Worm (Caenorhabditis elegans): ENCODE results near the gene W02H3.3.

Gene W02H3.3

DNA sequence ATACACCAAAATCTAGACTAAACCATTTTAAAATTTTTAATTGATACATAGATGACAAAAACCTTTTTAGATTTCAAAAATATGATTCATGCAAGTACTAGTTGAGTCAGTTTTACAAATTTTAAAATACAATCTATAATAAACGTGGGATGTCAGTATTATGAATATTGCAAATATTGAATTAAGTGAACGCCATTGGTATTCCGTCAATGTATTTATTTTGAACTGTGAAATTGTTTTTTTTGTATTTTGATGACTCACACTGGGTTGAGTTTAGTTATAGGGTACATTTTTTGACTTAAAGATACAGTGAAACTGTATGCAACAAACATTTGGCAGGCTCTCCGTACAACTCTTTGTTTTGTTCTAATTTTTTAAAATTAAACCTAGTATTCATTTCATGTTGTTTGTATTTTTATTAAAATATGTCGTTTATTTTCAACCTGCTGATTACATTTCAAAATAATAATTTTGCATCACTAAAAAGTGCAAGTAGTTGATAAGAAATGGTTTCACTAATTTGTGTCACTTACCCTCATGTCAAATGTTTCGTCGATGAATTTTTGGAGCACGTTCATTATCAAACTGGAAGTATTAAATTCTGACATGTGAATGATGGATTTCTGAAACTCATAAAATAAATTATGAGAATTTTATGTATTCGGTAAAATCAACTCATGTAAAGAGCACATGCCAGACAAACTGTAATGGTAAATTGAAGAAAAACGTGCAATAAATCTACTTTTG, 7.1 kb upstream of the W02H3.3 start, which contains the start of gene W02H3.1 (continued):
- TF ChIP-seq Y48G9A.11 (GFP tag; IDR thresholded peaks at IDR 0.05) = no peak
- TF ChIP-seq zip-11 (GFP tag; IDR thresholded peaks at IDR 0.05) = no peak
- no peak for TF ChIP-seq saeg-2 (GFP tag; IDR thresholded peaks at IDR 0.05)
- no peak for TF ChIP-seq dmd-9 (GFP tag; IDR thresholded peaks at IDR 0.05)
- no peak for TF ChIP-seq mdt-29 (GFP tag; IDR thresholded peaks at IDR 0.05)
- peak; percentile 41 for TF ChIP-seq nhr-28 (tag; optimal IDR thresholded peaks at IDR 0.05)
- TF ChIP-seq nhr-237 (tag; optimal IDR thresholded peaks at IDR 0.05) = no peak
- peak; percentile 60; the same call in 1 of the 2 replicates for TF ChIP-seq tra-1 (GFP tag; IDR thresholded peaks at IDR 0.05)
- peak; percentile 65 for TF ChIP-seq pqm-1 (tag; optimal IDR thresholded peaks at IDR 0.05)
- no peak for TF ChIP-seq F26F4.8 (GFP tag; conservative IDR thresholded peaks at IDR 0.05)
- no peak for TF ChIP-seq T26A8.4 (GFP tag; IDR thresholded peaks at IDR 0.05)
- no peak for TF ChIP-seq rbr-2 (tag; optimal IDR thresholded peaks at IDR 0.05)
- TF ChIP-seq ama-1 (optimal IDR thresholded peaks at IDR 0.05) = no peak
- no peak for TF ChIP-seq pha-4 (GFP tag; IDR thresholded peaks at IDR 0.05)
- TF ChIP-seq pha-4 (tag; optimal IDR thresholded peaks at IDR 0.05) = no peak
- TF ChIP-seq nhr-25 (tag; optimal IDR thresholded peaks at IDR 0.05; ENCODE audit: borderline replicate concordance, insufficient read depth) = no peak
- TF ChIP-seq ces-1 (GFP tag; optimal IDR thresholded peaks at IDR 0.05) = no peak
- no peak for TF ChIP-seq ceh-32 (tag; optimal IDR thresholded peaks at IDR 0.05; ENCODE audit: poor library complexity)
- TF ChIP-seq spr-1 (tag; optimal IDR thresholded peaks at IDR 0.05) = no peak
- no peak for TF ChIP-seq lim-7 (GFP tag; IDR thresholded peaks at IDR 0.05)
- TF ChIP-seq mep-1 (tag; optimal IDR thresholded peaks at IDR 0.05) = no peak
- TF ChIP-seq hlh-30 (tag; optimal IDR thresholded peaks at IDR 0.05; ENCODE audit: insufficient read depth) = peak; percentile 33
- no peak for TF ChIP-seq vab-7 (GFP tag; IDR thresholded peaks at IDR 0.05)
- TF ChIP-seq Y75B8A.6 (GFP tag; IDR thresholded peaks at IDR 0.05) = no peak
- peak; percentile 75 for TF ChIP-seq aha-1 (tag)

DNA sequence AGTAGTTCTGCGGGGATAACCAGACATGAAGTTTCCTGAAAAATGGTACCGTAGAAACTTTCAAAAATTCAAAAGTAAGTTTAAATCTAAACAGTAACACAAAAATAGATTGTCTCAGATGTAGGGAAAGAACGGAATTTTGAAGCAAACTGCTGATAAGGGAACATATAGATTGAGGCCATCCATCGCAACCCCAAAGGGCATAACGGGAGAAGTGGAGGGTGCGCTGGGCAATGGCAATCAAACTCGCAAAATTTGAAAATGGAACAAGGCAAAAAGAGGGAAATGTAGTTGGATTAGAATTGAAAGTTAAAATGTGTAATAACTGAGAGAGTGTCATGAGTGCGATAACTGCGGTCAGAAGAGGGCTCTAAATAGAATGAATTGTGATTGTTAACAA, 5.2 kb upstream of the W02H3.3 start:
- TF ChIP-seq set-16 (GFP tag; IDR thresholded peaks at IDR 0.05) (no peak), D1046.2 (GFP tag; IDR thresholded peaks at IDR 0.05) (no peak), aha-1 (tag) (no peak), skn-1 (tag; optimal IDR thresholded peaks at IDR 0.05) (no peak), dpl-1 (GFP tag; optimal IDR thresholded peaks at IDR 0.05) (no peak), hmg-1.1 (GFP tag; IDR thresholded peaks at IDR 0.05) (no peak), F37D6.2 (tag; optimal IDR thresholded peaks at IDR 0.05) (no peak), spr-1 (tag; optimal IDR thresholded peaks at IDR 0.05) (no peak), R02D3.7 (tag; optimal IDR thresholded peaks at IDR 0.05) (no peak), nhr-237 (tag; optimal IDR thresholded peaks at IDR 0.05) (no peak), nhr-48 (tag; optimal IDR thresholded peaks at IDR 0.05) (no peak), daf-8 (GFP tag; IDR thresholded peaks at IDR 0.05) (no peak), pqm-1 (tag; optimal IDR thresholded peaks at IDR 0.05) (peak; percentile 4), dmd-6 (GFP tag; IDR thresholded peaks at IDR 0.05) (peak; percentile 24; the same call in 1 of the 2 replicates), attf-4 (tag; optimal IDR thresholded peaks at IDR 0.05) (no peak), nhr-77 (tag; optimal IDR thresholded peaks at IDR 0.05) (no peak), arid-1 (GFP tag; conservative IDR thresholded peaks at IDR 0.05) (no peak), tag-97 (GFP tag; IDR thresholded peaks at IDR 0.05) (peak; percentile 70; the same call in 1 of the 2 replicates), ama-1 (optimal IDR thresholded peaks at IDR 0.05) (no peak)

DNA sequence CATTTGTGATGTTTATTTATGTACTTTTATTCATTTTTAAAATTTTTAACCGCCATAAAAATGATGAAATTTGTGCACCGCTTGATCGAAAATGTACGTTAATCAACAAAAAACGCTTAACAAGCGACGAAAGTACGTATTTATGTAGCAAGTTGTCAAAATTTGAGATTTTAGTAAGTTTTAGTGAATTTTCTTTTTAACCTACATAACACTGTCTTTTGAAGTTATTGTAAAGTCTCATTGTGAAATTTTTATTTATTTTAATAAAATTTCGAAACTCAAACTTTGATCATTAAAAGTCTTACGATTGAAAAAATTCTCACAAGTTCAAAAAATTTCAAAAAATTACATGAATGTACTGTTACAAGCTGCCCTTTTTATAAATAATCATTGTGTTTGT, 643 bp downstream of the W02H3.3 start:
- TF ChIP-seq aha-1 (tag) = peak; percentile 92
- no peak for TF ChIP-seq F37D6.2 (tag; optimal IDR thresholded peaks at IDR 0.05)

All from whole organism, L4 larva.